Worm (Caenorhabditis elegans) whole organism, early embryonic: Measurements from ENCODE around the gene coa-7.

Experiments used
- aly-1 ChIP-seq: sonication (generic microtip); optimal IDR thresholded peaks from 2 replicates; lab custom pipeline; 2016; ENCODE audit warnings: missing genetic modification characterization, missing compliant biosample characterization
- ama-1 ChIP-seq: fragments of 150-350 bp; optimal IDR thresholded peaks from 2 replicates; lab custom pipeline; 2014

DNA sequence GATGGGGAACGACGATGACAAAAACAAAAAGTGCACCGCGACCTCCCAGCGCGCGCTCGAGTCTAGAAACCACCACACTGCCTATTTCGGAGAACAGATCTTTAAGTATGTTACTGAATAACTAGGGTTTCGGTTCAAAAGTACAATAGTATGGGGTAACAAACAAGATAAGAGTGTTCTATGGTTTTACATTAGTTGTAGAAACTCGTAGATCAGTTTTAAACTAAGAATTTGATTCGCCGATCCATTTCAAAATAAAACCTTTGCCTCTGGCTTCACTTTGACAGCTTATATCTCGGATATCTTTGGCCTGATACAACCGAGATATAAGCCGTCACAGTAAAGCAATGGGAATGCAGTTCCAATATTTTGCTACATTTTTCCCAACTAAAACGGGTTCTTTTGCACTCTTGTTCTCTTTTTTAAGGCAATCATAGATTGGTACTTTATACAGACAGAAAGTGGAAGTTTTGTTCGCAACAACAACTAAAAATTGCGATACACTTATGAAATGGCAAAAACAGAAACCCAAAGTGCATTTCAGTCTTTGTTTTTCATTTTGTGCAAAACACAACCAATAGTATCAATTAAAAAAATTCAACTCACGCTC is 34.5 kb downstream of the coa-7 start:
- TF ChIP-seq aly-1 (tag; lab: Kevin White, UChicago) = no peak
- no peak for TF ChIP-seq ama-1
